Fruit fly (Drosophila melanogaster): ENCODE data around the gene vrs.
"Not testable (repeated sequence)": the region's sequence is repeated elsewhere in the genome, so short reads cannot be mapped to it uniquely, and the experiment has no call there.

The vrs gene

dm6 chr3R:12456370-12456940 is 9.0 kb downstream of the vrs start, which contains the start of gene trus:
TSS of gene trus (plus strand) at chr3R:12456573.
- TF ChIP-seq CG5204 (GFP tag; optimal IDR thresholded peaks at IDR 0.05) = no peak
- TF ChIP-seq bab1 (GFP tag; optimal IDR thresholded peaks at IDR 0.05) = peak; percentile 64
- TF ChIP-seq CG12768 (GFP tag; optimal IDR thresholded peaks at IDR 0.05) = no peak
- TF ChIP-seq CG1620 (GFP tag; optimal IDR thresholded peaks at IDR 0.05) = no peak
- TF ChIP-seq Crg-1 (GFP tag; optimal IDR thresholded peaks at IDR 0.05) = no peak
- TF ChIP-seq Hr96 (GFP tag; optimal IDR thresholded peaks at IDR 0.05) = no peak
- peak; percentile 10 for TF ChIP-seq CG7101 (tag; optimal IDR thresholded peaks at IDR 0.05)
- no peak for TF ChIP-seq cic (GFP tag; optimal IDR thresholded peaks at IDR 0.05)
- peak; percentile 84 for TF ChIP-seq Mnt (GFP tag; optimal IDR thresholded peaks at IDR 0.05)
- no peak for TF ChIP-seq pad (GFP tag; optimal IDR thresholded peaks at IDR 0.05)
- TF ChIP-seq toe (GFP tag; optimal IDR thresholded peaks at IDR 0.05) = no peak

DNA sequence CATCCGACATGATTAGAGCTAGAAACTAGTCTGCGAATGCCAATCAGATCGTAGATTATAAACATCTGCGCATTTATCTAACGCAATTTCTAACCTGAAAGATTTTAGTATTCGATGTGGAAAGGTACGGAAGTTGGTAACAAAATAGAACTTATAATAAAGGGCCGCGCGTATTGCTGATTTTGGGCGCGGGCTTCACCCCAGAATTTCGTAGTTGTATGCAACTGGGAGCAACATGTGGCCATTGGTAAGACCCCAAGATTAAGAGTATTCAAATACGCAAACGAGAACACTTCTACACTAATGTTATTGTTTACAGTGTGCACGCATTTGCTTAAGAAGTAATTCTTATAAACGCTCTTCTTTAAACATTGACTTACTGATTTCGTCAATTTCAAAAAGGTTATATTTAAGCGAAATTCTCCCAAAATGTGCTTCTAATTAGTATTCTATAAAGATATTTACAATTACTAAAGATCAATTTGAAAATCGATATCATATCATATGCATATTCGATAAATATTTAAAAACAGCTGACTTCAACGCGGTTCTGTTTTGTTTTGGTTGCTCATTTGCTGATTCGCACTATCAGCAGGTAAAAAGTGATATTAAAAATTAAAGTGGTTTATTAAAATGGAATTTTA is 12.5 kb downstream of the vrs start, which contains the start of the genes CG5961 and Polr3C:
Gene CG5961 (minus strand): TSS at position 416 of the 644 bp plus-strand sequence.
Gene Polr3C (plus strand): TSS at position 536 of the 644 bp plus-strand sequence.
- TF ChIP-seq CG12768 (GFP tag; optimal IDR thresholded peaks at IDR 0.05) (no peak), CG7101 (tag; optimal IDR thresholded peaks at IDR 0.05) (peak; percentile 16), tj (GFP tag; optimal IDR thresholded peaks at IDR 0.05) (peak; percentile 85), Mnt (GFP tag; optimal IDR thresholded peaks at IDR 0.05) (peak; percentile 82), cic (GFP tag; optimal IDR thresholded peaks at IDR 0.05) (peak; percentile 39), kay (GFP tag; ENCODE audit: borderline replicate concordance) (no peak), bab1 (GFP tag; optimal IDR thresholded peaks at IDR 0.05) (peak; percentile 49), CG1620 (GFP tag; optimal IDR thresholded peaks at IDR 0.05) (no peak)

DNA sequence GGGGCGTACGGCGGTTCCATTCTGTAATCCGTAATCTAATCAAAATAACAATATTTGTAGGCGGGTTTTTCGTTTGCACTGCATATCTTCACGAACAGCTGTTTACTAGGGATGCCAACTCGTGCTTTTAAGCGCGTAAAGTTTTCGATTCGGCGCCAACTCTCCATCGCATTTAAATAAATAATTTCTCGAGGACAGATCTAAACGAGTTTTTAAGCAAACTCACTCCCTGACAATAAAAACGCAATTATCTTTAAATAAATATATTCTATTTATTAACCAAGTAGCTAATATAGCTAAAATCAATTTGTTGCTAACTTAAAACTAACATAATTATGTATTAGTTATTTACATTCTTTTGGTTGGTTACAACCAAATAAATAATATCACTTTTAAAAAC is 17.7 kb downstream of the vrs start, which contains the start of gene CG5608:
Gene CG5608 (minus strand): TSS at position 101 of the 400 bp plus-strand sequence.
- TF ChIP-seq CG33017 (tag; optimal IDR thresholded peaks at IDR 0.05); ovo (GFP tag; optimal IDR thresholded peaks at IDR 0.05); CG14711 (tag; optimal IDR thresholded peaks at IDR 0.05): not testable (repeated sequence)

dm6 chr3R:12467675-12468074 is 20.2 kb downstream of the vrs start, which contains the start of gene Hsp70Ba:
TSS of gene Hsp70Ba (minus strand) at chr3R:12467776.
- TF ChIP-seq bab1 (GFP tag; optimal IDR thresholded peaks at IDR 0.05); kay (GFP tag; ENCODE audit: borderline replicate concordance); tj (GFP tag; optimal IDR thresholded peaks at IDR 0.05): not testable (repeated sequence)
